Worm (Caenorhabditis elegans) whole organism, mixed stage, embryonic: ENCODE measurements around the gene ugt-37.

Source experiments
- ceh-43 ChIP-seq: fragments of 200-800 bp; sonication (Bioruptor generic); optimal IDR thresholded peaks from 2 replicates; lab custom pipeline; 2018; ENCODE audit warnings: mild to moderate bottlenecking, missing genetic modification characterization, moderate library complexity, missing compliant biosample characterization
- elt-3 ChIP-seq: fragments of 150-350 bp; optimal IDR thresholded peaks from 2 replicates; lab custom pipeline; 2014; ENCODE audit warnings: missing biosample characterization, missing genetic modification characterization
- ham-2 ChIP-seq: fragments of 200-800 bp; sonication (Bioruptor generic); optimal IDR thresholded peaks from 2 replicates; lab custom pipeline; 2018; ENCODE audit warnings: mild to moderate bottlenecking, missing genetic modification characterization, missing compliant biosample characterization
- mep-1 ChIP-seq: fragments of 150-350 bp; optimal IDR thresholded peaks from 2 replicates; lab custom pipeline; 2017; ENCODE audit warnings: missing biosample characterization, missing genetic modification reagents, missing genetic modification characterization, inconsistent platforms
- nhr-28 ChIP-seq: fragments of 150-350 bp; optimal IDR thresholded peaks from 2 replicates; lab custom pipeline; 2014; ENCODE audit warnings: missing biosample characterization, missing genetic modification characterization
- sem-2 ChIP-seq: fragments of 200-800 bp; sonication (Bioruptor generic); optimal IDR thresholded peaks from 2 replicates; lab custom pipeline; 2018; ENCODE audit warnings: mild to moderate bottlenecking, missing genetic modification characterization, missing compliant biosample characterization
- snpc-4 ChIP-seq: fragments of 150-350 bp; optimal IDR thresholded peaks from 2 replicates; lab custom pipeline; 2014; ENCODE audit warnings: missing biosample characterization, missing genetic modification characterization
- ztf-11 ChIP-seq: fragments of 150-350 bp; optimal IDR thresholded peaks from 2 replicates; lab custom pipeline; 2014; ENCODE audit warnings: missing biosample characterization, missing genetic modification characterization

- TF ChIP-seq elt-3 (tag; lab: Kevin White, UChicago) (no peak), sem-2 (no peak), ceh-43 (no peak), nhr-28 (tag; lab: Kevin White, UChicago) (no peak), snpc-4 (no peak), ham-2 (GFP tag; lab: Kevin White, UChicago) (no peak), mep-1 (no peak), ztf-11 (no peak)
Observed at ce11 chrV:7096811-7097210, 48.3 kb downstream of the ugt-37 start.
